Worm (Caenorhabditis elegans) whole organism, late embryonic: ENCODE measurements around the gene str-262.
A peak's percentile ranks its signal among the peaks of the same experiment; 100 is the strongest.

ENCODE experiments used
- K02D7.2 ChIP-seq: sonication (generic microtip); optimal IDR thresholded peaks from 2 replicates; lab custom pipeline; 2017; ENCODE audit warnings: mild to moderate bottlenecking, missing genetic modification characterization, missing compliant biosample characterization
- T23F11.4 ChIP-seq: fragments of 200-800 bp; sonication (Bioruptor generic); optimal IDR thresholded peaks from 2 replicates; lab custom pipeline; 2018; ENCODE audit warnings: mild to moderate bottlenecking, missing genetic modification characterization, missing compliant biosample characterization
- Y22D7AL.16 ChIP-seq: sonication (generic microtip); optimal IDR thresholded peaks from 2 replicates; lab custom pipeline; 2016; ENCODE audit warnings: missing genetic modification characterization, missing compliant biosample characterization
- ahr-1 ChIP-seq: sonication (generic microtip); optimal IDR thresholded peaks from 2 replicates; lab custom pipeline; 2016; ENCODE audit warnings: missing genetic modification characterization, missing compliant biosample characterization
- ama-1 ChIP-seq: fragments of 150-350 bp; optimal IDR thresholded peaks from 2 replicates; lab custom pipeline; 2014
- ceh-22 ChIP-seq: sonication (generic microtip); optimal IDR thresholded peaks from 2 replicates; lab custom pipeline; 2017; ENCODE audit warnings: missing biosample characterization, missing genetic modification characterization
- ceh-24 ChIP-seq: sonication (generic microtip); optimal IDR thresholded peaks from 2 replicates; lab custom pipeline; 2016; ENCODE audit warnings: mild to moderate bottlenecking, missing genetic modification characterization, missing compliant biosample characterization
- che-1 ChIP-seq: sonication (generic microtip); optimal IDR thresholded peaks from 2 replicates; lab custom pipeline; 2016; ENCODE audit warnings: mild to moderate bottlenecking, missing genetic modification characterization, missing compliant biosample characterization
- dmd-4 ChIP-seq: sonication (generic microtip); optimal IDR thresholded peaks from 2 replicates; lab custom pipeline; 2016; ENCODE audit warnings: borderline replicate concordance, missing genetic modification characterization, missing compliant biosample characterization
- dve-1 ChIP-seq: sonication (generic microtip); optimal IDR thresholded peaks from 2 replicates; lab custom pipeline; 2017; ENCODE audit warnings: antibody characterized with exemption, mild to moderate bottlenecking, missing genetic modification characterization, missing compliant biosample characterization
- elt-2 ChIP-seq: sonication (generic microtip); optimal IDR thresholded peaks from 2 replicates; lab custom pipeline; 2016; ENCODE audit warnings: missing genetic modification reagents, missing genetic modification characterization, missing compliant biosample characterization
- ets-4 ChIP-seq: sonication (generic microtip); optimal IDR thresholded peaks from 2 replicates; lab custom pipeline; 2016; ENCODE audit warnings: missing genetic modification characterization, missing compliant biosample characterization
- eyg-1 ChIP-seq: sonication (generic microtip); optimal IDR thresholded peaks from 2 replicates; lab custom pipeline; 2016; ENCODE audit warnings: missing genotype, missing genetic modification characterization, missing compliant biosample characterization
- fkh-10 ChIP-seq: fragments of 150-350 bp; optimal IDR thresholded peaks from 2 replicates; lab custom pipeline; 2014; ENCODE audit warnings: missing biosample characterization, missing genetic modification reagents, missing genetic modification characterization
- hlh-15 ChIP-seq: sonication (generic microtip); optimal IDR thresholded peaks from 2 replicates; lab custom pipeline; 2016; ENCODE audit warnings: missing genetic modification characterization, missing compliant biosample characterization
- hlh-30 ChIP-seq: sonication (generic microtip); optimal IDR thresholded peaks from 2 replicates; lab custom pipeline; 2017; ENCODE audit warnings: antibody characterized with exemption, missing genetic modification characterization, missing compliant biosample characterization; ENCODE audit not compliant: insufficient read depth
- hlh-8 ChIP-seq: sonication (generic microtip); optimal IDR thresholded peaks from 2 replicates; lab custom pipeline; 2016; ENCODE audit warnings: missing genotype, missing genetic modification characterization, missing compliant biosample characterization
- lin-11 ChIP-seq: fragments of 200-800 bp; sonication (Bioruptor generic); optimal IDR thresholded peaks from 2 replicates; lab custom pipeline; 2018; ENCODE audit warnings: mild to moderate bottlenecking, missing genetic modification characterization, missing compliant biosample characterization
- nfya-1 ChIP-seq: sonication (generic microtip); optimal IDR thresholded peaks from 2 replicates; lab custom pipeline; 2017; ENCODE audit warnings: missing genetic modification characterization, mild to moderate bottlenecking, missing compliant biosample characterization, antibody characterized with exemption, moderate library complexity
- nhr-232 ChIP-seq: sonication (generic microtip); optimal IDR thresholded peaks from 2 replicates; lab custom pipeline; 2016; ENCODE audit warnings: missing genetic modification characterization, missing compliant biosample characterization
- npax-4 ChIP-seq: sonication (generic microtip); optimal IDR thresholded peaks from 2 replicates; lab custom pipeline; 2016; ENCODE audit warnings: missing genetic modification characterization, missing compliant biosample characterization
- pag-3 ChIP-seq: sonication (generic microtip); optimal IDR thresholded peaks from 2 replicates; lab custom pipeline; 2016; ENCODE audit warnings: missing compliant biosample characterization, missing genetic modification characterization, borderline replicate concordance
- pha-4 ChIP-seq: fragments of 150-350 bp; optimal IDR thresholded peaks from 2 replicates; lab custom pipeline; 2018; ENCODE audit warnings: missing biosample characterization, missing genetic modification reagents, missing genetic modification characterization
- pqm-1 ChIP-seq: sonication (generic microtip); optimal IDR thresholded peaks from 2 replicates; lab custom pipeline; 2016; ENCODE audit warnings: missing genetic modification characterization, missing compliant biosample characterization
- rnt-1 ChIP-seq: sonication (generic microtip); optimal IDR thresholded peaks from 2 replicates; lab custom pipeline; 2016; ENCODE audit warnings: missing genetic modification characterization, missing compliant biosample characterization
- sox-4 ChIP-seq: sonication (generic microtip); optimal IDR thresholded peaks from 2 replicates; lab custom pipeline; 2017; ENCODE audit warnings: mild to moderate bottlenecking, missing genetic modification characterization, inconsistent platforms, missing compliant biosample characterization
- syd-9 ChIP-seq: sonication (generic microtip); optimal IDR thresholded peaks from 2 replicates; lab custom pipeline; 2016; ENCODE audit warnings: mild to moderate bottlenecking, missing genetic modification characterization, moderate library complexity, missing compliant biosample characterization
- tbx-7 ChIP-seq: sonication (generic microtip); optimal IDR thresholded peaks from 2 replicates; lab custom pipeline; 2016; ENCODE audit warnings: missing genotype, missing genetic modification characterization, missing compliant biosample characterization
- ttx-3 ChIP-seq: sonication (generic microtip); optimal IDR thresholded peaks from 2 replicates; lab custom pipeline; 2016; ENCODE audit warnings: missing genetic modification reagents, missing genetic modification characterization, missing compliant biosample characterization
- unc-3 ChIP-seq, 2 experiments: fragments of 200-800 bp in 1 of 2; sonication (Bioruptor generic) in 1 of 2; sonication (generic microtip) in 1 of 2; conservative IDR thresholded peaks in 1 of 2; optimal IDR thresholded peaks in 1 of 2; 2 replicates each; pipeline versions ENCODE4 v1.3.6 to Lab custom; 2016 to 2022; ENCODE audit warnings: missing compliant biosample characterization in 2 of 2, missing genetic modification characterization in 2 of 2, missing genetic modification reagents in 1 of 2
- unc-42 ChIP-seq: sonication (generic microtip); optimal IDR thresholded peaks from 2 replicates; lab custom pipeline; 2016; ENCODE audit warnings: missing genotype, missing genetic modification characterization, missing compliant biosample characterization
- unc-86 ChIP-seq: sonication (generic microtip); optimal IDR thresholded peaks from 2 replicates; lab custom pipeline; 2016; ENCODE audit warnings: missing genetic modification characterization, missing compliant biosample characterization
- zip-5 ChIP-seq: sonication (generic microtip); optimal IDR thresholded peaks from 2 replicates; lab custom pipeline; 2016; ENCODE audit warnings: missing genetic modification characterization, missing compliant biosample characterization
- ztf-16 ChIP-seq: sonication (generic microtip); optimal IDR thresholded peaks from 2 replicates; lab custom pipeline; 2017; ENCODE audit warnings: missing genetic modification characterization, missing compliant biosample characterization

str-262 gene

DNA sequence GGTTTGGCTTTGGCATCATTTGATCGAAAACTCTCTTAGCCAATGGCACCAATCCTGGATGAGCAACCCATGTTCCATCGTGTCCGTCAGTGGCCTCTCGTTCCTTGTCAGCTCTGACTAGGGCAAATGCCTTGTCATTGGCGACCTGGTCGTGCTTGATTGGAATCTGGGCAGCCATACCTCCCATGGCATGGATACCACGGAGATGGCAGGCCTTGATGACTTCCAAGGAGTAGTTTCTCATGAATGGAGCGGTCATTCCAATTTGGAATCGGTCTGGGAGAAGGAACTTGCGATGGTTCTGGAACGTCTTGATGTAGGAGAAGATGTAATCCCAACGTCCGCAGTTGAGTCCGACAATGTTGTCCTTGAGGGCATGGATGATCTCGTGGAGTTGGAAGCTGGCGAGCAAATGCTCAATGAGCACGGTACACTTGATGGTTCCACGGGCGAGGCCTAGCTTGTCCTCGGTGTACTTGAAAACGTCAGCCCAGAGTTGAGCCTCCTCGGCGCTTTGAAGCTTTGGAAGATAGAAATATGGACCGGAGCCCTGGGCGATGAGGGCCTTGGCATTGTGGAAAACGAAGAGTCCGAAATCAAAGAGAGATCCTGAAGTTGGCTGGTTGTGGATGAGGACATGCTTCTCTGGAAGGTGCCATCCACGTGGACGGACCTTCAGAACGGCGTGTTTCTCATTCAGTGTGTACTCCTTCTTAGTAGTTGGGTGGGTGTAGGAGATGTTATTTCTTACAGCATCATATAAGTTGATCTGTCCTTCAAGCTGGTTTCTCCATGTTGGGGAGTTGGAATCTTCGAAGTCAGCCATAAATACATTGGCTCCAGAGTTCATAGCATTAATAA is 27.4 kb downstream of the str-262 start:
- TF ChIP-seq hlh-15 (no peak), syd-9 (tag; lab: Kevin White, UChicago) (peak; percentile 21), zip-5 (tag; lab: Kevin White, UChicago) (no peak)

DNA sequence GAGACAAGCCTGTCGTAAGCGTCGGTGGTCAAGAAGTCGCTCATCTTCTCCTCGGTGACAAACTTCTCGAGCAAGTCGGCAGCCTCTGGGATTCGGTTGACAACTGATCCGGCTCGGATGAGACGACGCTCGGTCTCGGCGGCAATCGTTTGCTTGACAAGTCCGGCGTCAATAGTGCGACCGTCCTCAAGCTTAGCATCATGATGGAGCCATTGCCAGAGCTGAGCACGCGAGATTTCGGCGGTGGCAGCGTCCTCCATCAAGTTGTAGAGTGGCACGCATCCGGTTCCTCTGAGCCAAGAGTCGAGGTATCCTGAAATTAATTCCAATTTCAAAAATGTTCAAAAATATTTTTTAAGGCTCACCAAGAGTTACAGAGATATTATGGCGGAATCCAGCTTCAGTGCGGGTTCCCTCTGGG is 28.1 kb downstream of the str-262 start:
- TF ChIP-seq K02D7.2 (tag; lab: Kevin White, UChicago) (no peak), lin-11 (tag; lab: Kevin White, UChicago) (no peak), pag-3 (tag; lab: Kevin White, UChicago) (no peak), ceh-22 (tag; lab: Kevin White, UChicago) (no peak), unc-3 (GFP tag; conservative IDR thresholded peaks at IDR 0.05; lab: Robert Waterston, UW) (no peak), unc-3 (tag; optimal IDR thresholded peaks at IDR 0.05; lab: Kevin White, UChicago) (no peak), T23F11.4 (GFP tag; lab: Kevin White, UChicago) (no peak), che-1 (tag; lab: Kevin White, UChicago) (no peak)

DNA sequence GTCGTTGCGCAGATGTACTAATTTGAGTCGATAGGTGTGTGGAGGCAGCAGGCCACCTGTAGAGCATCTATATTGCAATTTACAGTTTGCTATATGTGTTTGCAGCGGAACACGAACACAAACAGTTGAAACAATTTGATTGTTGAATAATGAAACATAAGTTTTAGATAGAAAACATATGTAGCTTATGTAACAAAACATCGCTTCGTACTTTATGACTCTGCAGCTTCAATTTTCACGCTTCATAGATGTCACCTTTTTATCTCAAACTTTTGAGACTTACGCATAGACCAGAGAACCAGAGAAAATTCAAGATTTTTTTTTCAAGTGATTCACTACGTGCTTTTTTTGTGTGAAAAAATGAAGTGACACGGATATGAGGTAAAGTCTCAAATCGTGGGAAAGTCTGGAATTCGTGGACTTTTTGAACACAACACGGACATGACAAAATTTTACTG is 28.7 kb downstream of the str-262 start, which contains the start of gene fbxb-72:
fbxb-72 (minus strand) TSS at position 58 of the 458 bp plus-strand sequence.
- no peak for TF ChIP-seq eyg-1 (tag; lab: Kevin White, UChicago)
- peak; percentile 26 for TF ChIP-seq ama-1 (lab: Kevin White, UChicago)
- TF ChIP-seq syd-9 (tag; lab: Kevin White, UChicago): no peak
- peak; percentile 56 for TF ChIP-seq dve-1 (tag; lab: Kevin White, UChicago)
- peak; percentile 3 for TF ChIP-seq pqm-1 (tag; lab: Kevin White, UChicago)
- peak; percentile 41 for TF ChIP-seq elt-2 (tag; lab: Kevin White, UChicago)

DNA sequence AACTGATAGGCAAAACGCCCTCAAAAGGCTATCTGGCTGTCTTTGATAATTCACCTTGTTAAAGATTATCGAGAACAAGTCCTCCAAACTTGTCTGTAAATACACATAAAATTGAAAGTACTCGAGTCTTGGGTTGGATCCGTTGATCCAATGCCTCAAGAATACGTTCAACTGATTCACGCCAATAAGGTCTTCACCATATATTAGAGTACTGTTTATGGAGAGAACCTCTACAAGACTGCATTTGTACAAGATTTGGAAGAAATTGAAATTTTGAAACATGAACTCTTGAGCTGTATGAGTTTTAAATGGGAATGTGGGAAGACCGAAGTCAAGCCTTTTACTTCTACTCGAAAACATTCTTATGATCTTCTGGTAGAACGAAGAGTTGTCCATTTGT is 29.7 kb downstream of the str-262 start:
- no peak for TF ChIP-seq hlh-30
- no peak for TF ChIP-seq ets-4 (tag; lab: Kevin White, UChicago)
- TF ChIP-seq lin-11 (tag; lab: Kevin White, UChicago): no peak
- TF ChIP-seq nhr-232: no peak
- no peak for TF ChIP-seq npax-4 (tag; lab: Kevin White, UChicago)
- TF ChIP-seq K02D7.2 (tag; lab: Kevin White, UChicago): no peak
- no peak for TF ChIP-seq ztf-16 (tag; lab: Kevin White, UChicago)
- no peak for TF ChIP-seq T23F11.4 (GFP tag; lab: Kevin White, UChicago)
- TF ChIP-seq ceh-24 (tag; lab: Kevin White, UChicago): no peak
- no peak for TF ChIP-seq tbx-7
- TF ChIP-seq nfya-1: no peak
- no peak for TF ChIP-seq hlh-8 (tag; lab: Kevin White, UChicago)
- no peak for TF ChIP-seq pha-4 (tag; lab: Kevin White, UChicago)
- TF ChIP-seq ahr-1 (tag; lab: Kevin White, UChicago): no peak
- TF ChIP-seq unc-86 (tag; lab: Kevin White, UChicago): no peak
- TF ChIP-seq ttx-3: no peak
- TF ChIP-seq unc-42: no peak
- no peak for TF ChIP-seq sox-4 (tag; lab: Kevin White, UChicago)
- TF ChIP-seq dmd-4: no peak
- TF ChIP-seq Y22D7AL.16: no peak

DNA sequence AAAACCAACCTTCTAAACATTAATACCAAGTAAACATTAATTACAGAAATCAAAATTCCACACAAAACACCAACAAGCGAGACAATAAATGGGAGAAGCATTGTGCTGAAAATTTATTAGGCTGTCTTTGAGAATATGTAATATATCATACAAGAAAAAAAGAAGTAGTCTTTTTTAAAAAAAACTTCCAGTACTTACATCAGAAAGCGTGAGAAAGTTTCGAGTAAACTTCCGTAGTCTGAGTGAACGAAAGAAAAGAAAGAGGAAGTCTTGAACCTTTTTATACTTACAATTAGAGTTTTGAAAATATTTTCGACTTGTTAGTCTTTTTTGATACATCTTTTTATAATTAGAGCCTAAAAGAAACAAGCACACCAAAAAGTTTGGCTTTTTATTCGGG is 32.8 kb downstream of the str-262 start, which contains the start of gene srbc-40:
srbc-40 (minus strand) TSS at position 101 of the 400 bp plus-strand sequence.
- TF ChIP-seq fkh-10: no peak
- TF ChIP-seq rnt-1 (tag; lab: Kevin White, UChicago): no peak
- TF ChIP-seq, all 69 proteins: peak for 0
